Worm (Caenorhabditis elegans) whole organism, mixed stage, embryonic: ENCODE data around the gene pros-1.

ENCODE experiments used
- M03D4.4 ChIP-seq: sonication (generic microtip); optimal IDR thresholded peaks from 2 replicates; lab custom pipeline; 2017; ENCODE audit warnings: mild to moderate bottlenecking, missing genetic modification characterization, missing compliant biosample characterization
- blmp-1 ChIP-seq: fragments of 150-350 bp; optimal IDR thresholded peaks from 2 replicates; lab custom pipeline; 2014; ENCODE audit warnings: missing biosample characterization, missing genetic modification characterization
- ceh-83 ChIP-seq: fragments of 200-800 bp; sonication (Bioruptor generic); optimal IDR thresholded peaks from 2 replicates; lab custom pipeline; 2018; ENCODE audit warnings: mild to moderate bottlenecking, missing genetic modification characterization, missing compliant biosample characterization
- cnd-1 ChIP-seq: fragments of 200-800 bp; sonication (Bioruptor generic); optimal IDR thresholded peaks from 2 replicates; lab custom pipeline; 2018; ENCODE audit warnings: mild to moderate bottlenecking, missing genetic modification characterization, missing compliant biosample characterization
- drap-1 ChIP-seq: fragments of 200-800 bp; sonication (Bioruptor generic); optimal IDR thresholded peaks from 3 replicates; lab custom pipeline; 2018; ENCODE audit warnings: mild to moderate bottlenecking, missing genetic modification characterization, missing compliant biosample characterization
- elt-1 ChIP-seq: sonication (generic microtip); optimal IDR thresholded peaks from 2 replicates; lab custom pipeline; 2017; ENCODE audit warnings: missing genetic modification characterization, mild to moderate bottlenecking, missing compliant biosample characterization, antibody characterized with exemption, moderate library complexity, borderline replicate concordance; ENCODE audit not compliant: insufficient read depth
- elt-3 ChIP-seq: fragments of 150-350 bp; optimal IDR thresholded peaks from 2 replicates; lab custom pipeline; 2014; ENCODE audit warnings: missing biosample characterization, missing genetic modification characterization
- flh-1 ChIP-seq: fragments of 200-800 bp; sonication (Bioruptor generic); optimal IDR thresholded peaks from 2 replicates; lab custom pipeline; 2018; ENCODE audit warnings: mild to moderate bottlenecking, missing genetic modification characterization, moderate library complexity, missing compliant biosample characterization
- ham-2 ChIP-seq: fragments of 200-800 bp; sonication (Bioruptor generic); optimal IDR thresholded peaks from 2 replicates; lab custom pipeline; 2018; ENCODE audit warnings: mild to moderate bottlenecking, missing genetic modification characterization, missing compliant biosample characterization
- hlh-1 ChIP-seq: fragments of 150-350 bp; optimal IDR thresholded peaks from 2 replicates; lab custom pipeline; 2014; ENCODE audit warnings: missing biosample characterization, missing genetic modification reagents, missing genetic modification characterization
- lin-13 ChIP-seq: fragments of 150-350 bp; optimal IDR thresholded peaks from 2 replicates; lab custom pipeline; 2014; ENCODE audit warnings: missing biosample characterization, missing genetic modification characterization
- lin-32 ChIP-seq: fragments of 200-800 bp; sonication (Bioruptor generic); optimal IDR thresholded peaks from 2 replicates; lab custom pipeline; 2018; ENCODE audit warnings: mild to moderate bottlenecking, missing genetic modification characterization, missing compliant biosample characterization
- lsy-2 ChIP-seq: fragments of 150-350 bp; optimal IDR thresholded peaks from 2 replicates; lab custom pipeline; 2014; ENCODE audit warnings: missing biosample characterization, missing genetic modification characterization
- mep-1 ChIP-seq: fragments of 150-350 bp; optimal IDR thresholded peaks from 2 replicates; lab custom pipeline; 2017; ENCODE audit warnings: missing biosample characterization, missing genetic modification reagents, missing genetic modification characterization, inconsistent platforms
- nhr-2 ChIP-seq: fragments of 150-350 bp; optimal IDR thresholded peaks from 2 replicates; lab custom pipeline; 2014; ENCODE audit warnings: missing biosample characterization, missing genetic modification characterization
- nhr-237 ChIP-seq: fragments of 150-350 bp; optimal IDR thresholded peaks from 2 replicates; lab custom pipeline; 2014; ENCODE audit warnings: missing biosample characterization, missing genetic modification characterization
- nhr-28 ChIP-seq: fragments of 150-350 bp; optimal IDR thresholded peaks from 2 replicates; lab custom pipeline; 2014; ENCODE audit warnings: missing biosample characterization, missing genetic modification characterization
- nhr-76 ChIP-seq: sonication (generic microtip); optimal IDR thresholded peaks from 2 replicates; lab custom pipeline; 2017; ENCODE audit warnings: missing biosample characterization, missing genetic modification characterization
- snpc-4 ChIP-seq: fragments of 150-350 bp; optimal IDR thresholded peaks from 2 replicates; lab custom pipeline; 2014; ENCODE audit warnings: missing biosample characterization, missing genetic modification characterization
- sptf-1 ChIP-seq: sonication (generic microtip); optimal IDR thresholded peaks from 2 replicates; lab custom pipeline; 2017; ENCODE audit warnings: mild to moderate bottlenecking, missing genetic modification characterization, moderate library complexity, missing compliant biosample characterization
- tbx-8 ChIP-seq: fragments of 200-800 bp; sonication (Bioruptor generic); optimal IDR thresholded peaks from 2 replicates; lab custom pipeline; 2018; ENCODE audit warnings: mild to moderate bottlenecking, missing genetic modification characterization, moderate library complexity, missing compliant biosample characterization
- unc-39 ChIP-seq: fragments of 150-350 bp; optimal IDR thresholded peaks from 2 replicates; lab custom pipeline; 2014; ENCODE audit warnings: missing biosample characterization, missing genetic modification characterization
- unc-62 ChIP-seq: fragments of 150-350 bp; optimal IDR thresholded peaks from 2 replicates; lab custom pipeline; 2014; ENCODE audit warnings: missing biosample characterization, missing genetic modification reagents, missing genetic modification characterization
- ztf-11 ChIP-seq: fragments of 150-350 bp; optimal IDR thresholded peaks from 2 replicates; lab custom pipeline; 2014; ENCODE audit warnings: missing biosample characterization, missing genetic modification characterization

The pros-1 gene

DNA sequence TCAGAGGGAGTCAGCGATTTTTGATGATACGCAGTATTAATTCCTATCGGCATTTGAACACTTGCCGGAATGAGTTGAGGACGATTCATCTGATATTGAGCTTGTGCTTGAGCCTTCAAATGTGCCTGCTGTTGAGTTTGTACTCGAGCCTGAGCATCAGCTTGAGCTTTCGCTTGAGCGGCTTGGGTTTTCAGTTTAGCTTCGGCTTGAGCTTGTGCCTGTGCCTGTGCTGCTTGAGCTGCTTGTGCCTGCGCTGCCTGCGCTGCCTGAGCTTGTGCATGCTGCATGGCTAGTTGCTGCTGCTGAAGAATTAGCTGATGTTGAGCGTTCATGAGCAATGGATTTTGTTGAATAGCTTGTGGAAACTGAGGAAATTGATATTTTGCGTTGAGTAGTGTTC, 48.8 kb downstream of the pros-1 start:
- no peak for TF ChIP-seq ham-2 (GFP tag; lab: Kevin White, UChicago)
- TF ChIP-seq ceh-83 (GFP tag; lab: Kevin White, UChicago), result no peak
- TF ChIP-seq sptf-1 (tag; lab: Kevin White, UChicago), result no peak
- TF ChIP-seq hlh-1 (tag; lab: Kevin White, UChicago), result no peak
- no peak for TF ChIP-seq cnd-1 (tag; lab: Kevin White, UChicago)
- no peak for TF ChIP-seq nhr-237 (tag; lab: Kevin White, UChicago)
- TF ChIP-seq mep-1 (tag; lab: Kevin White, UChicago), result no peak
- no peak for TF ChIP-seq lsy-2 (tag; lab: Kevin White, UChicago)
- no peak for TF ChIP-seq M03D4.4 (tag; lab: Kevin White, UChicago)
- TF ChIP-seq nhr-76 (tag; lab: Kevin White, UChicago), result no peak
- TF ChIP-seq unc-62 (GFP tag; lab: Kevin White, UChicago), result no peak
- no peak for TF ChIP-seq nhr-28
- TF ChIP-seq tbx-8 (GFP tag; lab: Kevin White, UChicago), result no peak
- TF ChIP-seq unc-39, result no peak
- TF ChIP-seq lin-32 (GFP tag; lab: Kevin White, UChicago), result no peak
- TF ChIP-seq ztf-11 (tag; lab: Kevin White, UChicago), result no peak
- no peak for TF ChIP-seq snpc-4 (tag; lab: Kevin White, UChicago)

DNA sequence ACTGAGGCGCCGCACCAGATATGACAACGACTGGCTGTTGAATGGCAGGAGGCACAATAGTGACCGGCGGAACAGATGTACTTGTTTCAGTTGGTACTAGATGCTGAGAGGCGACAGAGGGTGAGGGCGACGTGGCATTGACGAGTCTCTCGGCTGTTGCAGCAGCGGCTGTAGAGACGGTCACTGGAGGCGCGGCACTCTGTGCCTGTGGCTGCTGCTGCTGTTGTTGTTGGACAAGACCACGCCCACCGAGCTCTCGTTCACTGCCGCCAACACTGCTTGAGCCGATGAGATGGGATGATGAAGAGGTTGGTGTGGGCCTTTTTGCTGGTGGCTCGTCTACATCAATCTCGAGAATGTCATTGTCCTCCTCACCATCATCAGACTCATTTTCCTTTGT, 50.1 kb downstream of the pros-1 start:
- TF ChIP-seq elt-3 (tag; lab: Kevin White, UChicago) (no peak), ceh-83 (GFP tag; lab: Kevin White, UChicago) (no peak), sptf-1 (tag; lab: Kevin White, UChicago) (no peak), nhr-2 (tag; lab: Kevin White, UChicago) (no peak), lsy-2 (tag; lab: Kevin White, UChicago) (no peak), blmp-1 (no peak), nhr-28 (no peak), lin-13 (no peak), drap-1 (GFP tag; lab: Kevin White, UChicago) (no peak), elt-1 (tag; lab: Kevin White, UChicago) (no peak), nhr-76 (tag; lab: Kevin White, UChicago) (no peak), flh-1 (no peak)
